Worm (Caenorhabditis elegans) whole organism, midembryonic: ENCODE results near the gene C11E4.6.

Experiments used
- T22C8.4 ChIP-seq: fragments of 200-800 bp; sonication (Bioruptor generic); IDR thresholded peaks from 2 replicates; pipeline ENCODE4 v1.3.6; 2022; ENCODE audit warnings: missing genetic modification characterization, missing compliant biosample characterization
- cog-1 ChIP-seq: sonication (generic microtip); optimal IDR thresholded peaks from 2 replicates; lab custom pipeline; 2016; ENCODE audit warnings: missing genetic modification characterization, missing compliant biosample characterization
- flt-1 ChIP-seq: fragments of 200-800 bp; sonication (Bioruptor generic); IDR thresholded peaks from 2 replicates; pipeline ENCODE4 v1.3.6; 2022; ENCODE audit warnings: missing genetic modification characterization, missing compliant biosample characterization
- klf-2 ChIP-seq: fragments of 200-800 bp; sonication (Bioruptor generic); conservative IDR thresholded peaks from 2 replicates; pipeline ENCODE4 v1.3.6; 2022; ENCODE audit warnings: missing genetic modification reagents, missing genetic modification characterization, missing compliant biosample characterization
- med-1 ChIP-seq: sonication (generic microtip); optimal IDR thresholded peaks from 2 replicates; lab custom pipeline; 2017; ENCODE audit warnings: missing genetic modification characterization, mild to moderate bottlenecking, missing compliant biosample characterization, antibody characterized with exemption, missing genetic modification reagents; ENCODE audit not compliant: insufficient read depth
- ref-1 ChIP-seq: fragments of 200-800 bp; sonication (Bioruptor generic); conservative IDR thresholded peaks from 2 replicates; pipeline ENCODE4 v1.3.6; 2022; ENCODE audit warnings: missing genetic modification reagents, missing genetic modification characterization, missing compliant biosample characterization
- tab-1 ChIP-seq: fragments of 200-800 bp; sonication (Bioruptor generic); IDR thresholded peaks from 2 replicates; pipeline ENCODE4 v1.3.6; 2022; ENCODE audit warnings: missing genetic modification characterization, missing compliant biosample characterization
- ztf-23 ChIP-seq: fragments of 200-800 bp; sonication (Bioruptor generic); IDR thresholded peaks from 2 replicates; pipeline ENCODE4 v1.3.6; 2022; ENCODE audit warnings: missing genetic modification reagents, missing genetic modification characterization, missing compliant biosample characterization
- ztf-29 ChIP-seq: fragments of 200-800 bp; sonication (Bioruptor generic); IDR thresholded peaks from 2 replicates; pipeline ENCODE4 v1.3.6; 2022; ENCODE audit warnings: missing genetic modification reagents, missing genetic modification characterization, missing compliant biosample characterization

Gene C11E4.6

ce11 chrX:9587642-9588041 is 22.7 kb upstream of the C11E4.6 start, which contains the start of gene gpx-3:
Gene gpx-3 (plus strand): TSS chrX:9587942.
- TF ChIP-seq cog-1 (tag; lab: Kevin White, UChicago) (no peak), ztf-29 (GFP tag; lab: Robert Waterston, UW) (no peak), ref-1 (GFP tag; lab: Robert Waterston, UW) (no peak), tab-1 (GFP tag; lab: Robert Waterston, UW) (no peak), klf-2 (GFP tag; lab: Robert Waterston, UW) (no peak), ztf-23 (no peak), flt-1 (GFP tag; lab: Robert Waterston, UW) (no peak), med-1 (GFP tag; lab: Kevin White, UChicago) (no peak)

- TF ChIP-seq ref-1 (GFP tag; lab: Robert Waterston, UW) (no peak), klf-2 (GFP tag; lab: Robert Waterston, UW) (no peak), tab-1 (GFP tag; lab: Robert Waterston, UW) (no peak), flt-1 (GFP tag; lab: Robert Waterston, UW) (no peak), ztf-23 (no peak), med-1 (GFP tag; lab: Kevin White, UChicago) (no peak), T22C8.4 (GFP tag; lab: Robert Waterston, UW) (no peak), cog-1 (tag; lab: Kevin White, UChicago) (no peak), ztf-29 (GFP tag; lab: Robert Waterston, UW) (no peak)
Measured at ce11 chrX:9589123-9589522, 21.2 kb upstream of the C11E4.6 start, which contains the start of gene del-8. Gene del-8 (plus strand): TSS chrX:9589423.

- TF ChIP-seq ztf-29 (GFP tag; lab: Robert Waterston, UW) (no peak), ref-1 (GFP tag; lab: Robert Waterston, UW) (no peak), flt-1 (GFP tag; lab: Robert Waterston, UW) (no peak)
Measured at ce11 chrX:9597299-9597698, 13.1 kb upstream of the C11E4.6 start.

- TF ChIP-seq tab-1 (GFP tag; lab: Robert Waterston, UW) (no peak), cog-1 (tag; lab: Kevin White, UChicago) (no peak), ztf-23 (no peak), med-1 (GFP tag; lab: Kevin White, UChicago) (no peak), ref-1 (GFP tag; lab: Robert Waterston, UW) (no peak), T22C8.4 (GFP tag; lab: Robert Waterston, UW) (no peak), klf-2 (GFP tag; lab: Robert Waterston, UW) (no peak), flt-1 (GFP tag; lab: Robert Waterston, UW) (no peak), ztf-29 (GFP tag; lab: Robert Waterston, UW) (no peak)
Measured at ce11 chrX:9602625-9603024, 7.7 kb upstream of the C11E4.6 start.

ce11 chrX:9603180-9603579 is 7.2 kb upstream of the C11E4.6 start:
- TF ChIP-seq klf-2 (GFP tag; lab: Robert Waterston, UW), result no peak
- TF ChIP-seq T22C8.4 (GFP tag; lab: Robert Waterston, UW), result no peak
- no peak for TF ChIP-seq med-1 (GFP tag; lab: Kevin White, UChicago)
- TF ChIP-seq flt-1 (GFP tag; lab: Robert Waterston, UW), result no peak
- TF ChIP-seq ztf-23, result no peak
- no peak for TF ChIP-seq ref-1 (GFP tag; lab: Robert Waterston, UW)
- TF ChIP-seq ztf-29 (GFP tag; lab: Robert Waterston, UW), result no peak
- no peak for TF ChIP-seq cog-1 (tag; lab: Kevin White, UChicago)
- TF ChIP-seq tab-1 (GFP tag; lab: Robert Waterston, UW), result no peak

ce11 chrX:9608127-9608526 is 2.2 kb upstream of the C11E4.6 start:
- no peak for TF ChIP-seq klf-2 (GFP tag; lab: Robert Waterston, UW)
- no peak for TF ChIP-seq tab-1 (GFP tag; lab: Robert Waterston, UW)

ce11 chrX:9616919-9617318 is 6.6 kb downstream of the C11E4.6 start, which contains the start of gene C11E4.7:
Gene C11E4.7 (plus strand): TSS chrX:9617219.
- TF ChIP-seq ztf-23 (no peak), ref-1 (GFP tag; lab: Robert Waterston, UW) (no peak), T22C8.4 (GFP tag; lab: Robert Waterston, UW) (no peak), flt-1 (GFP tag; lab: Robert Waterston, UW) (no peak), tab-1 (GFP tag; lab: Robert Waterston, UW) (no peak)

- TF ChIP-seq ztf-29 (GFP tag; lab: Robert Waterston, UW) (no peak), ref-1 (GFP tag; lab: Robert Waterston, UW) (no peak), med-1 (GFP tag; lab: Kevin White, UChicago) (no peak), ztf-23 (no peak), flt-1 (GFP tag; lab: Robert Waterston, UW) (no peak), klf-2 (GFP tag; lab: Robert Waterston, UW) (no peak), T22C8.4 (GFP tag; lab: Robert Waterston, UW) (no peak), cog-1 (tag; lab: Kevin White, UChicago) (no peak), tab-1 (GFP tag; lab: Robert Waterston, UW) (no peak)
Measured at ce11 chrX:9620136-9620535, 9.8 kb downstream of the C11E4.6 start, which contains the start of gene C11E4.8. Gene C11E4.8 (plus strand): TSS chrX:9620436.

ce11 chrX:9622609-9623008 is 12.2 kb downstream of the C11E4.6 start:
- TF ChIP-seq ztf-23 (peak; percentile 75), med-1 (GFP tag; lab: Kevin White, UChicago) (no peak), ztf-29 (GFP tag; lab: Robert Waterston, UW) (no peak), klf-2 (GFP tag; lab: Robert Waterston, UW) (no peak), tab-1 (GFP tag; lab: Robert Waterston, UW) (peak; percentile 73), ref-1 (GFP tag; lab: Robert Waterston, UW) (0 out of 2 replicates have a peak, but pooled peaks have one; percentile 37), T22C8.4 (GFP tag; lab: Robert Waterston, UW) (peak; percentile 32; the same call in 1 of the 2 replicates), cog-1 (tag; lab: Kevin White, UChicago) (no peak), flt-1 (GFP tag; lab: Robert Waterston, UW) (peak; percentile 83)
